Fruit fly (Drosophila melanogaster) whole organism, embryonic: ENCODE data around the gene CG15719.

Experiments
- C15 ChIP-seq: fragments of 200-800 bp; sonication (Bioruptor generic); IDR thresholded peaks from 3 replicates; pipeline ENCODE4 v1.3.6; 2022; ENCODE audit warnings: missing biosample characterization, missing genetic modification characterization
- CG10147 ChIP-seq: fragments of 200-800 bp; sonication (Bioruptor generic); optimal IDR thresholded peaks from 2 replicates; lab custom pipeline; 2019; ENCODE audit warnings: missing biosample characterization, mild to moderate bottlenecking, missing genetic modification characterization, moderate library complexity
- CG10543 ChIP-seq: fragments of 200-800 bp; sonication (Bioruptor generic); optimal IDR thresholded peaks from 3 replicates; lab custom pipeline; 2017; ENCODE audit warnings: missing biosample characterization, mild to moderate bottlenecking, missing genetic modification characterization, moderate library complexity
- CG10959 ChIP-seq: fragments of 200-800 bp; sonication (Bioruptor generic); IDR thresholded peaks from 2 replicates; pipeline ENCODE4 v1.3.6; 2022; ENCODE audit warnings: missing biosample characterization, missing genetic modification characterization
- CG11695 ChIP-seq: fragments of 200-800 bp; sonication (Bioruptor generic); IDR thresholded peaks from 3 replicates; pipeline ENCODE4 v1.3.6; 2022; ENCODE audit warnings: missing biosample characterization, missing genetic modification characterization
- CG14441 ChIP-seq: fragments of 200-800 bp; sonication (Bioruptor generic); IDR thresholded peaks from 2 replicates; pipeline ENCODE4 v1.3.6; 2022; ENCODE audit warnings: missing biosample characterization, missing genetic modification characterization
- CG16863 ChIP-seq: fragments of 200-800 bp; sonication (Bioruptor generic); optimal IDR thresholded peaks from 3 replicates; lab custom pipeline; 2016; ENCODE audit warnings: missing biosample characterization, missing genetic modification characterization
- CG2116 ChIP-seq: fragments of 200-800 bp; sonication (Bioruptor generic); optimal IDR thresholded peaks from 3 replicates; lab custom pipeline; 2018; ENCODE audit warnings: missing biosample characterization, mild to moderate bottlenecking, missing genetic modification characterization
- CG31365 ChIP-seq: fragments of 200-800 bp; sonication (Bioruptor generic); optimal IDR thresholded peaks from 2 replicates; lab custom pipeline; 2018; ENCODE audit warnings: missing biosample characterization, mild to moderate bottlenecking, missing genetic modification characterization
- CG32532 ChIP-seq: fragments of 200-800 bp; sonication (Bioruptor generic); IDR thresholded peaks from 2 replicates; pipeline ENCODE4 v1.3.6; 2022; ENCODE audit warnings: missing biosample characterization, missing genetic modification characterization
- CG3407 ChIP-seq: fragments of 200-800 bp; sonication (Bioruptor generic); optimal IDR thresholded peaks from 2 replicates; lab custom pipeline; 2018; ENCODE audit warnings: missing biosample characterization, mild to moderate bottlenecking, missing genetic modification characterization
- CG3838 ChIP-seq: fragments of 200-800 bp; sonication (Bioruptor generic); optimal IDR thresholded peaks from 3 replicates; lab custom pipeline; 2016; ENCODE audit warnings: missing biosample characterization, missing genetic modification characterization
- CG4617 ChIP-seq: fragments of 200-800 bp; sonication (Bioruptor generic); optimal IDR thresholded peaks from 3 replicates; lab custom pipeline; 2016; ENCODE audit warnings: missing biosample characterization, missing genetic modification characterization, borderline replicate concordance
- CG6654 ChIP-seq: fragments of 200-800 bp; sonication (Bioruptor generic); optimal IDR thresholded peaks from 2 replicates; lab custom pipeline; 2017; ENCODE audit warnings: missing biosample characterization, mild to moderate bottlenecking, missing genetic modification characterization
- CG6854 ChIP-seq: fragments of 200-800 bp; sonication (Bioruptor generic); optimal IDR thresholded peaks from 3 replicates; lab custom pipeline; 2017; ENCODE audit warnings: missing biosample characterization, mild to moderate bottlenecking, missing genetic modification characterization
- CG7963 ChIP-seq: fragments of 200-800 bp; sonication (Bioruptor generic); IDR thresholded peaks from 3 replicates; pipeline ENCODE4 v1.3.6; 2022; ENCODE audit warnings: missing biosample characterization, missing genetic modification characterization; ENCODE audit not compliant: partially characterized antibody
- CG8388 ChIP-seq: fragments of 200-800 bp; sonication (Bioruptor generic); optimal IDR thresholded peaks from 2 replicates; lab custom pipeline; 2019; ENCODE audit warnings: missing biosample characterization, mild to moderate bottlenecking, missing genetic modification characterization, moderate library complexity
- CG9437 ChIP-seq: fragments of 200-800 bp; sonication (Bioruptor generic); optimal IDR thresholded peaks from 2 replicates; lab custom pipeline; 2018; ENCODE audit warnings: missing biosample characterization, mild to moderate bottlenecking, missing genetic modification characterization
- CG9876 ChIP-seq: fragments of 200-800 bp; sonication (Bioruptor generic); optimal IDR thresholded peaks from 2 replicates; lab custom pipeline; 2016; ENCODE audit warnings: missing biosample characterization, missing genetic modification characterization
- D19A ChIP-seq: fragments of 200-800 bp; optimal IDR thresholded peaks from 3 replicates; lab custom pipeline; 2019; ENCODE audit warnings: missing biosample characterization, mild to moderate bottlenecking, missing genetic modification characterization, moderate library complexity
- HmgZ ChIP-seq: fragments of 200-800 bp; sonication (Bioruptor generic); optimal IDR thresholded peaks from 2 replicates; lab custom pipeline; 2018; ENCODE audit warnings: missing biosample characterization, mild to moderate bottlenecking, missing genetic modification characterization
- MTF-1 ChIP-seq: fragments of 200-800 bp; sonication (Bioruptor generic); optimal IDR thresholded peaks from 2 replicates; lab custom pipeline; 2018; ENCODE audit warnings: missing biosample characterization, mild to moderate bottlenecking, missing genetic modification characterization, borderline replicate concordance
- Oaz ChIP-seq: fragments of 200-800 bp; sonication (Bioruptor generic); IDR thresholded peaks from 2 replicates; pipeline ENCODE4 v1.3.6; 2022; ENCODE audit warnings: missing biosample characterization, missing genetic modification characterization
- Ptx1 ChIP-seq: fragments of 200-800 bp; sonication (Bioruptor generic); IDR thresholded peaks from 2 replicates; pipeline ENCODE4 v1.3.6; 2022; ENCODE audit warnings: missing biosample characterization, missing genetic modification characterization
- Spps ChIP-seq: fragments of 200-800 bp; sonication (Bioruptor generic); optimal IDR thresholded peaks from 2 replicates; lab custom pipeline; 2018; ENCODE audit warnings: missing biosample characterization, mild to moderate bottlenecking, missing genetic modification characterization
- Usf ChIP-seq: fragments of 200-800 bp; sonication (Bioruptor generic); optimal IDR thresholded peaks from 2 replicates; lab custom pipeline; 2017; ENCODE audit warnings: missing genotype, missing biosample characterization, missing genetic modification characterization
- Xbp1 ChIP-seq: fragments of 200-800 bp; sonication (Bioruptor generic); optimal IDR thresholded peaks from 3 replicates; lab custom pipeline; 2016; ENCODE audit warnings: missing biosample characterization, mild to moderate bottlenecking, missing genetic modification characterization
- Xrp1 ChIP-seq: fragments of 200-800 bp; sonication (Bioruptor generic); IDR thresholded peaks from 2 replicates; pipeline ENCODE4 v1.3.6; 2022; ENCODE audit warnings: missing biosample characterization, missing genetic modification characterization
- ac ChIP-seq: fragments of 200-800 bp; sonication (Bioruptor generic); optimal IDR thresholded peaks from 3 replicates; lab custom pipeline; 2017; ENCODE audit warnings: missing biosample characterization, mild to moderate bottlenecking, missing genetic modification characterization
- amos ChIP-seq: fragments of 200-800 bp; sonication (Bioruptor generic); IDR thresholded peaks from 2 replicates; pipeline ENCODE4 v1.3.6; 2022; ENCODE audit warnings: missing biosample characterization, missing genetic modification characterization; ENCODE audit not compliant: partially characterized antibody
- aop ChIP-seq: fragments of 200-800 bp; sonication (Bioruptor generic); IDR thresholded peaks from 2 replicates; pipeline ENCODE4 v1.3.6; 2022; ENCODE audit warnings: missing biosample characterization, missing genetic modification characterization
- ap ChIP-seq: fragments of 200-800 bp; sonication (Bioruptor generic); IDR thresholded peaks from 2 replicates; pipeline ENCODE4 v1.3.6; 2022; ENCODE audit warnings: missing biosample characterization, missing genetic modification characterization
- ato ChIP-seq: fragments of 200-800 bp; sonication (Bioruptor generic); IDR thresholded peaks from 2 replicates; pipeline ENCODE4 v1.3.6; 2022; ENCODE audit warnings: missing biosample characterization, missing genetic modification characterization; ENCODE audit not compliant: partially characterized antibody
- cad ChIP-seq: fragments of >200 bp; optimal IDR thresholded peaks from 2 replicates; lab custom pipeline; 2017; ENCODE audit warnings: missing biosample characterization, missing genetic modification characterization
- chm ChIP-seq: fragments of 200-800 bp; sonication (Bioruptor generic); IDR thresholded peaks from 2 replicates; pipeline ENCODE4 v1.3.6; 2022; ENCODE audit warnings: missing biosample characterization, missing genetic modification characterization
- ci ChIP-seq: fragments of 200-800 bp; sonication (Bioruptor generic); IDR thresholded peaks from 3 replicates; pipeline ENCODE4 v1.3.6; 2022; ENCODE audit warnings: missing biosample characterization, missing genetic modification characterization
- fru ChIP-seq: fragments of >200 bp; optimal IDR thresholded peaks from 2 replicates; lab custom pipeline; 2017
- gce ChIP-seq: fragments of 200-800 bp; sonication (Bioruptor generic); IDR thresholded peaks from 3 replicates; pipeline ENCODE4 v1.3.6; 2022; ENCODE audit warnings: missing biosample characterization, missing genetic modification characterization
- gcm2 ChIP-seq: fragments of 200-800 bp; sonication (Bioruptor generic); optimal IDR thresholded peaks from 2 replicates; lab custom pipeline; 2016; ENCODE audit warnings: missing biosample characterization, missing genetic modification characterization
- hbn ChIP-seq: fragments of 200-800 bp; sonication (Bioruptor generic); IDR thresholded peaks from 2 replicates; pipeline ENCODE4 v1.3.6; 2022; ENCODE audit warnings: missing biosample characterization, missing genetic modification characterization; ENCODE audit not compliant: partially characterized antibody
- hkb ChIP-seq, 2 experiments: fragments of 200-800 bp in 1 of 2; fragments of >200 bp in 1 of 2; sonication (Bioruptor generic) in 1 of 2; IDR thresholded peaks in 1 of 2; optimal IDR thresholded peaks in 1 of 2; 2 replicates each; pipeline versions ENCODE4 v1.3.6 to Lab custom; 2017 to 2022; ENCODE audit warnings: missing biosample characterization in 1 of 2, missing genetic modification characterization in 1 of 2
- lov ChIP-seq, 2 experiments: fragments of 200-800 bp in 1 of 2; fragments of >200 bp in 1 of 2; sonication (Bioruptor generic) in 1 of 2; IDR thresholded peaks in 1 of 2; optimal IDR thresholded peaks in 1 of 2; 2 replicates in 1 of 2; 3 replicates in 1 of 2; pipeline versions ENCODE4 v1.3.6 to Lab custom; 2017 to 2022; ENCODE audit warnings: missing biosample characterization in 1 of 2, missing genetic modification characterization in 1 of 2
- mam ChIP-seq: fragments of 200-800 bp; sonication (Bioruptor generic); optimal IDR thresholded peaks from 3 replicates; lab custom pipeline; 2016; ENCODE audit warnings: missing biosample characterization, missing genetic modification characterization
- nom ChIP-seq: fragments of 200-800 bp; sonication (Bioruptor generic); optimal IDR thresholded peaks from 2 replicates; lab custom pipeline; 2017; ENCODE audit warnings: missing biosample characterization, missing genetic modification characterization, mild to moderate bottlenecking, moderate library complexity, missing genetic modification reagents
- pfk ChIP-seq: fragments of 200-800 bp; sonication (Bioruptor generic); optimal IDR thresholded peaks from 2 replicates; lab custom pipeline; 2018; ENCODE audit warnings: missing biosample characterization, mild to moderate bottlenecking, missing genetic modification characterization, moderate library complexity
- pzg ChIP-seq: fragments of 200-800 bp; sonication (Bioruptor generic); optimal IDR thresholded peaks from 3 replicates; lab custom pipeline; 2018; ENCODE audit warnings: missing biosample characterization, mild to moderate bottlenecking, missing genetic modification characterization, moderate library complexity
- ro ChIP-seq: fragments of 200-800 bp; sonication (Bioruptor generic); IDR thresholded peaks from 2 replicates; pipeline ENCODE4 v1.3.6; 2022; ENCODE audit warnings: missing biosample characterization, missing genetic modification characterization
- row ChIP-seq: fragments of 200-800 bp; sonication (Bioruptor generic); IDR thresholded peaks from 3 replicates; pipeline ENCODE4 v1.3.6; 2022; ENCODE audit warnings: missing biosample characterization, missing genetic modification characterization
- sima ChIP-seq: fragments of 200-800 bp; sonication (Bioruptor generic); optimal IDR thresholded peaks from 2 replicates; lab custom pipeline; 2016; ENCODE audit warnings: missing biosample characterization, missing genetic modification characterization
- so ChIP-seq: fragments of 200-800 bp; sonication (Bioruptor generic); IDR thresholded peaks from 3 replicates; pipeline ENCODE4 v1.3.6; 2022; ENCODE audit warnings: missing biosample characterization, missing genetic modification characterization
- sob ChIP-seq: fragments of 200-800 bp; sonication (Bioruptor generic); IDR thresholded peaks from 2 replicates; pipeline ENCODE4 v1.3.6; 2022; ENCODE audit warnings: missing biosample characterization, missing genetic modification characterization
- yki ChIP-seq: fragments of >200 bp; optimal IDR thresholded peaks from 3 replicates; lab custom pipeline; 2018

The CG15719 gene

dm6 chrX:12957412-12957895 lies 47.2 kb downstream of the CG15719 start, which contains the start of gene hec (continued):
- TF ChIP-seq row (GFP tag; lab: Robert Waterston, UW) (no peak; the same call in 2 of the 3 replicates), pfk (GFP tag; lab: Kevin White, UChicago) (no peak), chm (GFP tag; lab: Robert Waterston, UW) (no peak), CG10543 (GFP tag; lab: Kevin White, UChicago) (no peak), Xbp1 (GFP tag; lab: Kevin White, UChicago) (no peak), amos (GFP tag; lab: Robert Waterston, UW) (no peak), CG31365 (tag; lab: Kevin White, UChicago) (peak; percentile 90), sob (GFP tag; lab: Robert Waterston, UW) (no peak), cad (GFP tag; lab: Kevin White, UChicago) (no peak), mam (GFP tag; lab: Kevin White, UChicago) (no peak), nom (GFP tag; lab: Kevin White, UChicago) (no peak), HmgZ (no peak), CG3838 (GFP tag; lab: Kevin White, UChicago) (no peak), CG8388 (GFP tag; lab: Kevin White, UChicago) (no peak), Usf (GFP tag; lab: Kevin White, UChicago) (no peak), MTF-1 (GFP tag; lab: Kevin White, UChicago) (no peak), pzg (no peak), CG4617 (GFP tag; lab: Kevin White, UChicago) (no peak), CG9876 (GFP tag; lab: Kevin White, UChicago) (no peak), CG2116 (GFP tag; lab: Kevin White, UChicago) (no peak), CG32532 (0 out of 2 replicates have a peak, but pooled peaks have one; percentile 9), CG6654 (GFP tag; lab: Kevin White, UChicago) (no peak), lov (optimal IDR thresholded peaks at IDR 0.05; lab: Kevin White, UChicago) (no peak), lov (GFP tag; IDR thresholded peaks at IDR 0.05; lab: Robert Waterston, UW) (no peak), hkb (optimal IDR thresholded peaks at IDR 0.05; lab: Kevin White, UChicago) (no peak), hkb (GFP tag; IDR thresholded peaks at IDR 0.05; lab: Robert Waterston, UW) (no peak), Oaz (GFP tag; lab: Robert Waterston, UW) (no peak), ap (no peak), CG10147 (GFP tag; lab: Kevin White, UChicago) (no peak), so (GFP tag; lab: Robert Waterston, UW) (no peak), CG16863 (no peak), CG3407 (GFP tag; lab: Kevin White, UChicago) (no peak), ro (GFP tag; lab: Robert Waterston, UW) (no peak), sima (GFP tag; lab: Kevin White, UChicago) (no peak), gcm2 (GFP tag; lab: Kevin White, UChicago) (no peak), CG14441 (GFP tag; lab: Robert Waterston, UW) (no peak), CG11695 (GFP tag; lab: Robert Waterston, UW) (no peak), CG9437 (GFP tag; lab: Kevin White, UChicago) (no peak), Xrp1 (no peak), C15 (no peak), aop (no peak), ci (no peak), D19A (tag; lab: Kevin White, UChicago) (no peak), CG10959 (GFP tag; lab: Robert Waterston, UW) (no peak), CG7963 (GFP tag; lab: Robert Waterston, UW) (no peak), Spps (tag; lab: Kevin White, UChicago) (no peak), Ptx1 (GFP tag; lab: Robert Waterston, UW) (no peak), ato (no peak), yki (lab: Kevin White, UChicago) (no peak), hbn (GFP tag; lab: Robert Waterston, UW) (no peak), CG6854 (no peak), ac (GFP tag; lab: Kevin White, UChicago) (no peak), fru (no peak), gce (GFP tag; lab: Robert Waterston, UW) (no peak)
